Worm (Caenorhabditis elegans): Measurements from ENCODE around the gene Y59C2A.1.

Y59C2A.1 gene

DNA sequence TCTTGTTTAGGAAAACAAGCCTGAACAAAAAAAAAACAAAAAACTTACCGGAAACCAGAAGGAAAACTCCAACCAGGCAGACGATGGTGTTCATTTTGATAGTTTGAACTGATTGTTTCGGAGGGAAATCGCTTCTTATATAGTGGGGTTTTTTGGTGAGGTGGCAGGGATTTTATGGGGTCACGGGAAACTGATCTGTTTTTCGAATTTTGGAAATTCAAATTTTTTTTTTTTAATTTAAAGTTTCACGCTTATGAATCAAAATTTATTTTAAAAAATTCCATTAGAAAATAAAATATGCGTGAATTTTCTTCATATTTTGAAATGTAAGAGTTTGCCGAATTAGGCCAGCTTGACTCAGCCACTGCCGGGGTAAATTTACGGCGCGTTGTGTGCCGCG is 32.5 kb upstream of the Y59C2A.1 start, which contains the start of gene C33C12.7:
C33C12.7 (minus strand) TSS at position 101 of the 400 bp plus-strand sequence.
- TF ChIP-seq vab-7 (GFP tag; IDR thresholded peaks at IDR 0.05) (no peak), madf-9 (GFP tag; conservative IDR thresholded peaks at IDR 0.05) (no peak), ceh-44 (GFP tag; IDR thresholded peaks at IDR 0.05) (no peak), unc-130 (GFP tag; optimal IDR thresholded peaks at IDR 0.05) (no peak), ztf-7 (tag; optimal IDR thresholded peaks at IDR 0.05) (no peak)

DNA sequence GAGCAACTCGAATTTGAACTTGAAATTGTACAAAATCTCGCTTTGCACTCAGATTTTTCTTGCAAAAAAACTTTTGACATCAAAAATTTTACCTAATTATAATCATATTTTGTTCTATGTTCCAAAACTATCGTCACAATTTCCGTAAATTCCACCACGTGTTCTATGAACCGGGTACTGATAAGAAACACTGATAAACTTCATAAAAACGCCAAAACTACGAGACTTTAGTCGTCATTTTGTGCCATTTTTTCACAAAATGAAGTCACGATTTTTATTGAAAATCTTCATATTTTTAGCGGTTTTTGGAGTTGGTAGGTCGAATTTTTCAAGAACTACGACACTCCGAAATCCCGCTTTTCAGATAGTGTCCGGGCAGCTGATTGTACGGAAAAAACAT is 31.2 kb upstream of the Y59C2A.1 start, which contains the start of gene gba-1:
gba-1 (plus strand) TSS at position 54 of the 400 bp plus-strand sequence.
- TF ChIP-seq skn-1 (tag; optimal IDR thresholded peaks at IDR 0.05) (no peak), dmd-8 (GFP tag; IDR thresholded peaks at IDR 0.05) (no peak), lim-7 (GFP tag; IDR thresholded peaks at IDR 0.05) (no peak), lin-15B (tag; optimal IDR thresholded peaks at IDR 0.05) (no peak), mes-2 (tag; optimal IDR thresholded peaks at IDR 0.05; ENCODE audit: poor library complexity, severe bottlenecking) (no peak), egl-27 (tag; optimal IDR thresholded peaks at IDR 0.05) (no peak), lin-38 (GFP tag; IDR thresholded peaks at IDR 0.05) (no peak), daf-19 (GFP tag; conservative IDR thresholded peaks at IDR 0.05) (no peak), daf-16 (GFP tag; optimal IDR thresholded peaks at IDR 0.05) (no peak), daf-16 (tag; optimal IDR thresholded peaks at IDR 0.05) (peak; percentile 51), F49E8.2 (tag; optimal IDR thresholded peaks at IDR 0.05; ENCODE audit: borderline replicate concordance) (no peak), nhr-28 (tag; optimal IDR thresholded peaks at IDR 0.05) (peak; percentile 83), nhr-42 (GFP tag; IDR thresholded peaks at IDR 0.05) (no peak), snpc-1.2 (GFP tag; IDR thresholded peaks at IDR 0.05) (no peak), R02D3.7 (tag; optimal IDR thresholded peaks at IDR 0.05) (no peak), egl-43 (GFP tag; IDR thresholded peaks at IDR 0.05) (no peak), nhr-48 (tag; optimal IDR thresholded peaks at IDR 0.05) (no peak), nhr-6 (tag; optimal IDR thresholded peaks at IDR 0.05) (no peak), mdl-1 (tag; optimal IDR thresholded peaks at IDR 0.05) (peak in 1 of 2 experiments; percentile 1), nhr-102 (tag; optimal IDR thresholded peaks at IDR 0.05) (no peak), spr-3 (GFP tag; optimal IDR thresholded peaks at IDR 0.05) (no peak), vab-7 (GFP tag; IDR thresholded peaks at IDR 0.05) (no peak), rbr-2 (tag; optimal IDR thresholded peaks at IDR 0.05) (no peak), zfp-3 (GFP tag; conservative IDR thresholded peaks at IDR 0.05) (no peak), dve-1 (tag; optimal IDR thresholded peaks at IDR 0.05; ENCODE audit: insufficient read depth) (peak; percentile 48), ztf-11 (tag; optimal IDR thresholded peaks at IDR 0.05) (no peak), nhr-41 (GFP tag; IDR thresholded peaks at IDR 0.05) (no peak), ctbp-1 (GFP tag; IDR thresholded peaks at IDR 0.05) (no peak), mxl-2 (GFP tag; conservative IDR thresholded peaks at IDR 0.05) (no peak), F26F4.8 (GFP tag; conservative IDR thresholded peaks at IDR 0.05) (no peak), nhr-76 (tag; optimal IDR thresholded peaks at IDR 0.05) (no peak), aha-1 (tag) (peak; percentile 82), daf-8 (GFP tag; IDR thresholded peaks at IDR 0.05) (no peak), T26A8.4 (GFP tag; IDR thresholded peaks at IDR 0.05) (no peak), dmd-6 (GFP tag; IDR thresholded peaks at IDR 0.05) (peak; percentile 67), daf-12 (tag; optimal IDR thresholded peaks at IDR 0.05) (no peak), unc-39 (tag; optimal IDR thresholded peaks at IDR 0.05) (no peak), fos-1 (tag; optimal IDR thresholded peaks at IDR 0.05) (no peak), lin-39 (tag; optimal IDR thresholded peaks at IDR 0.05) (no peak), duxl-1 (tag; optimal IDR thresholded peaks at IDR 0.05; ENCODE audit: poor library complexity) (no peak), D1046.2 (GFP tag; IDR thresholded peaks at IDR 0.05) (no peak), F10B5.3 (tag; optimal IDR thresholded peaks at IDR 0.05) (no peak), lir-3 (tag; optimal IDR thresholded peaks at IDR 0.05) (no peak), snpc-4 (tag; optimal IDR thresholded peaks at IDR 0.05) (no peak), hif-1 (tag; optimal IDR thresholded peaks at IDR 0.05) (no peak), ztf-7 (tag; optimal IDR thresholded peaks at IDR 0.05) (no peak), lin-29 (GFP tag; IDR thresholded peaks at IDR 0.05) (no peak), nhr-111 (GFP tag; optimal IDR thresholded peaks at IDR 0.05) (no peak)
